Worm (Caenorhabditis elegans): ENCODE measurements around the gene F08F8.6.

Gene F08F8.6

DNA sequence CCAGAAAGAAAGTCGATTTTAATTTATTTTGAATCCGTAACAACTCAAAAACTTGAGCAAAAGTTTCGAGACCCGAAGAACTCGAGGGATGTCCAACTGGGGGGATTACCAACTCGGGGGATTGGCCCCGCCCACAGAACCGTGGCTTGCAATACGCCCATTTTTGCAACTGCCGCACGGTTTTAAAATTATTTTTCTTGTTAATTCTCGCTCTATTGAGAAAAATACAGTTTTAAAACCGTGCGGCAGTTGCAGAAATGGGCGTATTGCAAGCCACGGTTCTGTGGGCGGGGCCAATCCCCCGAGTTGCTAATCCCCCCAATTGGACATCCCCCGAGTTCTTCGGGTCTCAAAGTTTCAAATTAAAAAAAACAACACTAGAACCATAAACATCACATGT is 43.0 kb downstream of the F08F8.6 start:
- peak; percentile 44; the same call in 1 of the 2 replicates for TF ChIP-seq pes-1 (GFP tag; IDR thresholded peaks at IDR 0.05)

DNA sequence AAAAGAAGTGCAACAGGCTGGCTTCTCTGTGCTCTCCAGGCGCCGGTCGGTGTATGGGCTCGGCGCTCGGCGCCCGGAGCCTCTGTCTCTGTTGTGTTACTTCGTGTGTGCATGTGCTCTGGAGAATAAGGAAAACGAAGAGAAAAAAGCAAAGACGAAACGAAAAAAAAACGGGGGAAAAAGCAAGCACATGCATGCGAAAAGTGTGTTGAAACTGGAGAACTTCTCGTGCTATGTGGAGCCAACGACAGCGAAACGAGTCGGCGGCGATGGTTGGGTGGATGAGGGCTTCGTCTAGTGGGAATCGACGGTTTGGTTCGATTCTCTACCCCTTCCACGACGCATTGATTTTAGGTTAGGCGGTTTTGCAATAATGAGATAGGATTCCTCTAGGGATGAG is 43.9 kb downstream of the F08F8.6 start:
- TF ChIP-seq hnd-1 (tag; optimal IDR thresholded peaks at IDR 0.05) (no peak), sea-1 (GFP tag; conservative IDR thresholded peaks at IDR 0.05) (no peak), pes-1 (GFP tag; IDR thresholded peaks at IDR 0.05) (no peak), F13C5.2 (tag; optimal IDR thresholded peaks at IDR 0.05) (no peak), tbx-11 (GFP tag; IDR thresholded peaks at IDR 0.05) (no peak), ama-1 (optimal IDR thresholded peaks at IDR 0.05) (no peak), tbx-37 (GFP tag; conservative IDR thresholded peaks at IDR 0.05) (no peak), tra-4 (tag; optimal IDR thresholded peaks at IDR 0.05) (no peak), hmbx-1 (tag; optimal IDR thresholded peaks at IDR 0.05) (no peak)

DNA sequence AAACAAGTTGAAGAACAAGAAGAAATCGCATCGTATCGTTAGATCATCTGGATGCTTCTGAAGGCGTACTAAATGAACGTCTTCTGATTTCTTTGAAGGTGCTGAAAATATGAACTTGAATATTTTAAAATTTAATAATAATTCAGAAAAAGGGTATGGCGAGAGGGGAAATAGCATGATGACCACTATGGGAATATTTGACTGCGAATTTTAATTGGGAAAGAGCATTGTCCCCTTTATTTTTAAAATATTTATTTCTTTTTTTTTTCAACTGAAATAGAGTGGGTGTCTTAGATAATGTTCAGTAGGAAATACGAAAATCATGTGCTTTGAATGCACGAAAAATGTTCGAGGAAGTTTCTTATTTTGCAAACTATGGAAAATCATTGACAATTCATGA is 51.9 kb downstream of the F08F8.6 start, which contains the start of gene lgc-50:
lgc-50 (minus strand) TSS at position 101 of the 400 bp plus-strand sequence.
- TF ChIP-seq F13C5.2 (tag; optimal IDR thresholded peaks at IDR 0.05) (no peak), tbx-37 (GFP tag; conservative IDR thresholded peaks at IDR 0.05) (no peak), sea-1 (GFP tag; conservative IDR thresholded peaks at IDR 0.05) (no peak), hmg-4 (GFP tag; optimal IDR thresholded peaks at IDR 0.05) (no peak)

Measured in whole organism, early embryonic.